Fruit fly (Drosophila melanogaster) whole organism, embryonic: ENCODE measurements around the gene Tbcc.

ENCODE experiments used
- Adf1 ChIP-seq: fragments of 200-800 bp; sonication (Bioruptor generic); IDR thresholded peaks from 2 replicates; pipeline ENCODE4 v1.3.6; 2022; ENCODE audit warnings: missing biosample characterization, missing genetic modification characterization
- Aef1 ChIP-seq: fragments of 200-800 bp; sonication (Bioruptor generic); IDR thresholded peaks from 3 replicates; pipeline ENCODE4 v1.3.6; 2022; ENCODE audit warnings: missing biosample characterization, missing genetic modification characterization
- CG11247 ChIP-seq: fragments of 200-800 bp; sonication (Bioruptor generic); IDR thresholded peaks from 2 replicates; pipeline ENCODE4 v1.3.6; 2022; ENCODE audit warnings: missing biosample characterization, missing genetic modification characterization
- CG12236 ChIP-seq: fragments of 200-800 bp; sonication (Bioruptor generic); optimal IDR thresholded peaks from 2 replicates; lab custom pipeline; 2016; ENCODE audit warnings: missing biosample characterization, missing genetic modification characterization
- CG14441 ChIP-seq: fragments of 200-800 bp; sonication (Bioruptor generic); IDR thresholded peaks from 2 replicates; pipeline ENCODE4 v1.3.6; 2022; ENCODE audit warnings: missing biosample characterization, missing genetic modification characterization
- CG14710 ChIP-seq: fragments of 200-800 bp; sonication (Bioruptor generic); optimal IDR thresholded peaks from 3 replicates; lab custom pipeline; 2019; ENCODE audit warnings: missing biosample characterization, mild to moderate bottlenecking, missing genetic modification characterization, moderate library complexity
- CG15479 ChIP-seq: fragments of 200-800 bp; sonication (Bioruptor generic); optimal IDR thresholded peaks from 3 replicates; lab custom pipeline; 2019; ENCODE audit warnings: missing biosample characterization, mild to moderate bottlenecking, missing genetic modification characterization, moderate library complexity
- CG17186 ChIP-seq: fragments of 200-800 bp; sonication (Bioruptor generic); optimal IDR thresholded peaks from 3 replicates; lab custom pipeline; 2017; ENCODE audit warnings: missing biosample characterization, missing genetic modification reagents, missing genetic modification characterization
- CG17385 ChIP-seq: fragments of 200-800 bp; sonication (Bioruptor generic); optimal IDR thresholded peaks from 3 replicates; lab custom pipeline; 2018; ENCODE audit warnings: missing biosample characterization, mild to moderate bottlenecking, missing genetic modification characterization
- CG1792 ChIP-seq: fragments of 200-800 bp; sonication (Bioruptor generic); optimal IDR thresholded peaks from 2 replicates; lab custom pipeline; 2016; ENCODE audit warnings: missing biosample characterization, missing genetic modification characterization
- CG18011 ChIP-seq: fragments of 200-800 bp; sonication (Bioruptor generic); optimal IDR thresholded peaks from 2 replicates; lab custom pipeline; 2017; ENCODE audit warnings: missing biosample characterization, missing genetic modification characterization, mild to moderate bottlenecking, moderate library complexity, missing genotype
- CG31365 ChIP-seq: fragments of 200-800 bp; sonication (Bioruptor generic); optimal IDR thresholded peaks from 2 replicates; lab custom pipeline; 2018; ENCODE audit warnings: missing biosample characterization, mild to moderate bottlenecking, missing genetic modification characterization
- CG32532 ChIP-seq: fragments of 200-800 bp; sonication (Bioruptor generic); IDR thresholded peaks from 2 replicates; pipeline ENCODE4 v1.3.6; 2022; ENCODE audit warnings: missing biosample characterization, missing genetic modification characterization
- CG32772 ChIP-seq: fragments of 200-800 bp; sonication (Bioruptor generic); IDR thresholded peaks from 2 replicates; pipeline ENCODE4 v1.3.6; 2022; ENCODE audit warnings: missing biosample characterization, missing genetic modification characterization
- CG33213 ChIP-seq: fragments of 200-800 bp; sonication (Bioruptor generic); optimal IDR thresholded peaks from 3 replicates; lab custom pipeline; 2016; ENCODE audit warnings: missing biosample characterization, missing genetic modification characterization
- CG3838 ChIP-seq: fragments of 200-800 bp; sonication (Bioruptor generic); optimal IDR thresholded peaks from 3 replicates; lab custom pipeline; 2016; ENCODE audit warnings: missing biosample characterization, missing genetic modification characterization
- CG9727 ChIP-seq: fragments of 200-800 bp; sonication (Bioruptor generic); optimal IDR thresholded peaks from 3 replicates; lab custom pipeline; 2017; ENCODE audit warnings: missing biosample characterization, mild to moderate bottlenecking, missing genetic modification characterization
- D ChIP-seq, 2 experiments: fragments of 200-800 bp in 1 of 2; fragments of >200 bp in 1 of 2; sonication (Bioruptor generic) in 1 of 2; optimal IDR thresholded peaks; 2 replicates in 1 of 2; 3 replicates in 1 of 2; lab custom pipeline; 2017; ENCODE audit warnings: mild to moderate bottlenecking in 1 of 2, missing biosample characterization in 1 of 2, missing genetic modification characterization in 1 of 2, missing genetic modification reagents in 1 of 2
- Drgx ChIP-seq: fragments of 200-800 bp; sonication (Bioruptor generic); IDR thresholded peaks from 2 replicates; pipeline ENCODE4 v1.3.6; 2022; ENCODE audit warnings: missing biosample characterization, missing genetic modification characterization
- Gug ChIP-seq: fragments of 200-800 bp; sonication (Bioruptor generic); IDR thresholded peaks from 4 replicates; pipeline ENCODE4 v1.3.6; 2022; ENCODE audit warnings: missing biosample characterization, missing genetic modification characterization
- Hand ChIP-seq: fragments of 200-800 bp; sonication (Bioruptor generic); optimal IDR thresholded peaks from 2 replicates; lab custom pipeline; 2017; ENCODE audit warnings: mild to moderate bottlenecking, missing biosample characterization, missing genetic modification reagents, missing genetic modification characterization
- Kr ChIP-seq: fragments of 200-800 bp; sonication (Bioruptor generic); optimal IDR thresholded peaks from 2 replicates; lab custom pipeline; 2017; ENCODE audit warnings: missing biosample characterization, mild to moderate bottlenecking, missing genetic modification characterization
- Lpt ChIP-seq: fragments of >200 bp; optimal IDR thresholded peaks from 2 replicates; lab custom pipeline; 2018; ENCODE audit warnings: missing biosample characterization, missing genetic modification characterization
- Mes4 ChIP-seq: fragments of 200-800 bp; sonication (Bioruptor generic); optimal IDR thresholded peaks from 2 replicates; lab custom pipeline; 2016; ENCODE audit warnings: missing biosample characterization, missing genetic modification characterization
- Oli ChIP-seq: fragments of 200-800 bp; sonication (Bioruptor generic); optimal IDR thresholded peaks from 2 replicates; lab custom pipeline; 2018; ENCODE audit warnings: missing biosample characterization, mild to moderate bottlenecking, missing genetic modification characterization, moderate library complexity
- Sin3A ChIP-seq: fragments of >200 bp; optimal IDR thresholded peaks from 2 replicates; lab custom pipeline; 2018
- Ssrp ChIP-seq: fragments of 200-800 bp; sonication (Bioruptor generic); optimal IDR thresholded peaks from 2 replicates; lab custom pipeline; 2018; ENCODE audit warnings: missing biosample characterization, mild to moderate bottlenecking, missing genetic modification characterization, moderate library complexity
- Xbp1 ChIP-seq: fragments of 200-800 bp; sonication (Bioruptor generic); optimal IDR thresholded peaks from 3 replicates; lab custom pipeline; 2016; ENCODE audit warnings: missing biosample characterization, mild to moderate bottlenecking, missing genetic modification characterization
- Xrp1 ChIP-seq: fragments of 200-800 bp; sonication (Bioruptor generic); IDR thresholded peaks from 2 replicates; pipeline ENCODE4 v1.3.6; 2022; ENCODE audit warnings: missing biosample characterization, missing genetic modification characterization
- ab ChIP-seq: fragments of 200-800 bp; sonication (Bioruptor generic); optimal IDR thresholded peaks from 2 replicates; lab custom pipeline; 2016; ENCODE audit warnings: missing biosample characterization, missing genetic modification characterization
- abd-A ChIP-seq: fragments of 200-800 bp; sonication (Bioruptor generic); optimal IDR thresholded peaks from 3 replicates; lab custom pipeline; 2019; ENCODE audit warnings: missing biosample characterization, mild to moderate bottlenecking, missing genetic modification characterization, moderate library complexity
- amos ChIP-seq: fragments of 200-800 bp; sonication (Bioruptor generic); IDR thresholded peaks from 2 replicates; pipeline ENCODE4 v1.3.6; 2022; ENCODE audit warnings: missing biosample characterization, missing genetic modification characterization; ENCODE audit not compliant: partially characterized antibody
- ato ChIP-seq: fragments of 200-800 bp; sonication (Bioruptor generic); IDR thresholded peaks from 2 replicates; pipeline ENCODE4 v1.3.6; 2022; ENCODE audit warnings: missing biosample characterization, missing genetic modification characterization; ENCODE audit not compliant: partially characterized antibody
- bbx ChIP-seq: fragments of 200-800 bp; sonication (Bioruptor generic); IDR thresholded peaks from 2 replicates; pipeline ENCODE4 v1.3.6; 2022; ENCODE audit warnings: missing biosample characterization, missing genetic modification characterization; ENCODE audit not compliant: partially characterized antibody
- bowl ChIP-seq: fragments of 200-800 bp; sonication (Bioruptor generic); IDR thresholded peaks from 2 replicates; pipeline ENCODE4 v1.3.6; 2022; ENCODE audit warnings: missing biosample characterization, missing genetic modification characterization
- cato ChIP-seq: fragments of 200-800 bp; sonication (Bioruptor generic); optimal IDR thresholded peaks from 2 replicates; lab custom pipeline; 2016; ENCODE audit warnings: missing biosample characterization, missing genetic modification characterization, borderline replicate concordance
- dan ChIP-seq: fragments of 200-800 bp; sonication (Bioruptor generic); IDR thresholded peaks from 2 replicates; pipeline ENCODE4 v1.3.6; 2022; ENCODE audit warnings: missing biosample characterization, missing genetic modification characterization
- fd3F ChIP-seq: fragments of 200-800 bp; sonication (Bioruptor generic); optimal IDR thresholded peaks from 2 replicates; lab custom pipeline; 2018; ENCODE audit warnings: missing biosample characterization, mild to moderate bottlenecking, missing genetic modification characterization, moderate library complexity
- ftz-f1 ChIP-seq: fragments of 200-800 bp; sonication (Bioruptor generic); optimal IDR thresholded peaks from 2 replicates; lab custom pipeline; 2016; ENCODE audit warnings: missing biosample characterization, missing genetic modification characterization
- gem ChIP-seq: fragments of 200-800 bp; sonication (Bioruptor generic); optimal IDR thresholded peaks from 2 replicates; lab custom pipeline; 2019; ENCODE audit warnings: missing biosample characterization, mild to moderate bottlenecking, missing genetic modification characterization, moderate library complexity
- gsb ChIP-seq: fragments of 200-800 bp; sonication (Bioruptor generic); IDR thresholded peaks from 2 replicates; pipeline ENCODE4 v1.3.6; 2022; ENCODE audit warnings: missing biosample characterization, missing genetic modification characterization
- hkb ChIP-seq, 2 experiments: fragments of 200-800 bp in 1 of 2; fragments of >200 bp in 1 of 2; sonication (Bioruptor generic) in 1 of 2; IDR thresholded peaks in 1 of 2; optimal IDR thresholded peaks in 1 of 2; 2 replicates each; pipeline versions ENCODE4 v1.3.6 to Lab custom; 2017 to 2022; ENCODE audit warnings: missing biosample characterization in 1 of 2, missing genetic modification characterization in 1 of 2
- knrl ChIP-seq: fragments of 200-800 bp; sonication (Bioruptor generic); IDR thresholded peaks from 3 replicates; pipeline ENCODE4 v1.3.6; 2022; ENCODE audit warnings: missing biosample characterization, missing genetic modification characterization; ENCODE audit not compliant: partially characterized antibody
- nmo ChIP-seq: fragments of 200-800 bp; sonication (Bioruptor generic); optimal IDR thresholded peaks from 2 replicates; lab custom pipeline; 2018; ENCODE audit warnings: missing biosample characterization, mild to moderate bottlenecking, missing genetic modification characterization, moderate library complexity
- onecut ChIP-seq: fragments of 200-800 bp; sonication (Bioruptor generic); IDR thresholded peaks from 2 replicates; pipeline ENCODE4 v1.3.6; 2022; ENCODE audit warnings: missing biosample characterization, missing genetic modification characterization
- salm ChIP-seq: fragments of 200-800 bp; sonication (Bioruptor generic); optimal IDR thresholded peaks from 2 replicates; lab custom pipeline; 2018; ENCODE audit warnings: missing biosample characterization, mild to moderate bottlenecking, missing genetic modification characterization
- ssp ChIP-seq: fragments of 200-800 bp; sonication (Bioruptor generic); IDR thresholded peaks from 2 replicates; pipeline ENCODE4 v1.3.6; 2022; ENCODE audit warnings: missing biosample characterization, missing genetic modification characterization
- unpg ChIP-seq: fragments of 200-800 bp; sonication (Bioruptor generic); optimal IDR thresholded peaks from 3 replicates; lab custom pipeline; 2018; ENCODE audit warnings: missing biosample characterization, mild to moderate bottlenecking, missing genetic modification characterization, moderate library complexity

Tbcc gene

dm6 chr2L:4222002-4222920 is 34.7 kb upstream of the Tbcc start (continued):
- no peak for TF ChIP-seq gsb
- no peak for TF ChIP-seq Mes4 (GFP tag; lab: Kevin White, UChicago)
- TF ChIP-seq bbx (GFP tag; lab: Robert Waterston, UW) = no peak
- no peak for TF ChIP-seq CG15479
- no peak for TF ChIP-seq Ssrp (tag; lab: Kevin White, UChicago)
- TF ChIP-seq Xbp1 = no peak
- TF ChIP-seq Aef1 (GFP tag; lab: Robert Waterston, UW) = no peak
- TF ChIP-seq CG11247 = no peak
- no peak for TF ChIP-seq onecut (GFP tag; lab: Robert Waterston, UW)
- no peak for TF ChIP-seq CG32772 (GFP tag; lab: Robert Waterston, UW)
- no peak for TF ChIP-seq ato (GFP tag; lab: Robert Waterston, UW)
- TF ChIP-seq Xrp1 (GFP tag; lab: Robert Waterston, UW) = peak; percentile 58
- no peak for TF ChIP-seq CG18011 (GFP tag; lab: Kevin White, UChicago)
- TF ChIP-seq ftz-f1 (GFP tag; lab: Kevin White, UChicago) = no peak
- no peak for TF ChIP-seq bowl (GFP tag; lab: Robert Waterston, UW)
- TF ChIP-seq unpg (GFP tag; lab: Kevin White, UChicago) = no peak
- TF ChIP-seq Lpt = no peak
- no peak for TF ChIP-seq dan (GFP tag; lab: Robert Waterston, UW)
- peak; percentile 6 for TF ChIP-seq nmo (GFP tag; lab: Kevin White, UChicago)
- TF ChIP-seq Gug (GFP tag; lab: Robert Waterston, UW) = no peak
- TF ChIP-seq Drgx (GFP tag; lab: Robert Waterston, UW) = peak; percentile 42; the same call in 1 of the 2 replicates
- TF ChIP-seq CG17385 (GFP tag; lab: Kevin White, UChicago) = no peak
- no peak for TF ChIP-seq Kr (GFP tag; lab: Kevin White, UChicago)
- TF ChIP-seq gem (tag; lab: Kevin White, UChicago) = peak; percentile 46
- no peak for TF ChIP-seq fd3F (GFP tag; lab: Kevin White, UChicago)
- TF ChIP-seq knrl (GFP tag; lab: Robert Waterston, UW) = no peak
- TF ChIP-seq CG12236 (GFP tag; lab: Kevin White, UChicago) = no peak
- TF ChIP-seq CG32532 = no peak
- peak; percentile 68 for TF ChIP-seq CG14710 (tag; lab: Kevin White, UChicago)
- no peak for TF ChIP-seq CG17186
- no peak for TF ChIP-seq cato
- no peak for TF ChIP-seq D (optimal IDR thresholded peaks at IDR 0.05; lab: Kevin White, UChicago)
- no peak for TF ChIP-seq D (GFP tag; optimal IDR thresholded peaks at IDR 0.05; lab: Kevin White, UChicago)
- no peak for TF ChIP-seq hkb (optimal IDR thresholded peaks at IDR 0.05; lab: Kevin White, UChicago)
- no peak for TF ChIP-seq hkb (GFP tag; IDR thresholded peaks at IDR 0.05; lab: Robert Waterston, UW)
- TF ChIP-seq salm = no peak
- no peak for TF ChIP-seq CG9727
- peak; percentile 18 for TF ChIP-seq abd-A (tag; lab: Kevin White, UChicago)
- TF ChIP-seq ab (GFP tag; lab: Kevin White, UChicago) = no peak
- TF ChIP-seq Hand = no peak
- no peak for TF ChIP-seq CG31365 (tag; lab: Kevin White, UChicago)
- no peak for TF ChIP-seq Adf1 (GFP tag; lab: Robert Waterston, UW)
- 0 out of 2 replicates have a peak, but pooled peaks have one; percentile 9 for TF ChIP-seq amos
- no peak for TF ChIP-seq CG1792 (GFP tag; lab: Kevin White, UChicago)
- TF ChIP-seq Oli (tag; lab: Kevin White, UChicago) = peak; percentile 2
- TF ChIP-seq CG3838 = no peak
- no peak for TF ChIP-seq ssp (GFP tag; lab: Robert Waterston, UW)
- no peak for TF ChIP-seq Sin3A (lab: Kevin White, UChicago)
- TF ChIP-seq CG33213 = no peak
- no peak for TF ChIP-seq CG14441
